Worm (Caenorhabditis elegans): Measurements from ENCODE around the gene clec-234.

clec-234 gene

DNA sequence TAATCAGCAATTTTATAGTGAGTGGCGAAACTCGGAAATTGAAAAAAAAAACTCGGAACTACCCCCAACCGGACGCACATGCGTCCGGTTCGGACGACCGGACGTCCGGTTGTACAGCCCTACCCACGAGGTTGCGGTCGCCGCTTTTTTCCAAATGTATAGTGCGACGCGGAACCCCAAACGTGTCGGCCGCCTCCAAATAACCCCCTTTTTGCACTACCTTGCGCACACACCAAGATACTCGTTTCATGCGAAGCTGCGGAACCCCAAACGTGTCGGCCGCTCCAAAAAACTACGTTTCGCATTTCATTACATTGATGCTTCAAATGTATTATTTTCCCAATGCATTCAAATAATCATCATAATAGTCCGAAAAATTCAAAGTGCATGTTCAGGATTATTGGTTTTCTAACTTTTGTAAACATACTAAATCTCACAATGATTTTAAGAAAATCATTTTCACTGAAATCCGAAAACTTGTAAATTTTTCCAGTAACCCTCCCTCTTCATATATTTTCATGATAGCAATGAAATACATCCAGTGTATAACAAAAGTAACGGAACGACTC, 38.7 kb upstream of the clec-234 start, which contains the start of gene srw-35:
Gene srw-35 (plus strand): TSS at position 519 of the 569 bp plus-strand sequence.
- TF ChIP-seq lin-11 (tag; optimal IDR thresholded peaks at IDR 0.05): no peak
- TF ChIP-seq aly-2 (tag; optimal IDR thresholded peaks at IDR 0.05): no peak
- no peak for TF ChIP-seq lsy-2 (tag; optimal IDR thresholded peaks at IDR 0.05)
- no peak for TF ChIP-seq ztf-4 (tag; optimal IDR thresholded peaks at IDR 0.05)
- TF ChIP-seq sma-3 (GFP tag; optimal IDR thresholded peaks at IDR 0.05): no peak
- no peak for TF ChIP-seq nhr-23 (tag; optimal IDR thresholded peaks at IDR 0.05)
- no peak for TF ChIP-seq mbf-1 (tag; optimal IDR thresholded peaks at IDR 0.05)
- no peak for TF ChIP-seq F13H6.1 (tag; optimal IDR thresholded peaks at IDR 0.05)
- no peak for TF ChIP-seq nhr-12 (tag; optimal IDR thresholded peaks at IDR 0.05)
- no peak for TF ChIP-seq egl-27 (tag; optimal IDR thresholded peaks at IDR 0.05)
- TF ChIP-seq elt-1 (tag; optimal IDR thresholded peaks at IDR 0.05): no peak
- TF ChIP-seq mab-5 (tag; optimal IDR thresholded peaks at IDR 0.05): no peak
- no peak for TF ChIP-seq crh-2 (tag; optimal IDR thresholded peaks at IDR 0.05)
- no peak for TF ChIP-seq ztf-11 (tag; optimal IDR thresholded peaks at IDR 0.05)
- no peak for TF ChIP-seq alr-1 (tag; optimal IDR thresholded peaks at IDR 0.05)
- TF ChIP-seq sem-4 (tag; optimal IDR thresholded peaks at IDR 0.05): no peak

ce11 chrV:16470916-16471315, 37.5 kb upstream of the clec-234 start, which contains the start of gene srh-138:
Gene srh-138 (minus strand): TSS chrV:16471016.
- no peak for TF ChIP-seq C34F6.9 (tag; optimal IDR thresholded peaks at IDR 0.05)
- no peak for TF ChIP-seq nhr-11 (tag; optimal IDR thresholded peaks at IDR 0.05)
- no peak for TF ChIP-seq lsy-2 (tag; optimal IDR thresholded peaks at IDR 0.05)
- TF ChIP-seq ztf-1 (GFP tag; conservative IDR thresholded peaks at IDR 0.05): no peak
- TF ChIP-seq nhr-21 (tag; optimal IDR thresholded peaks at IDR 0.05): no peak
- no peak for TF ChIP-seq ceh-16 (tag; optimal IDR thresholded peaks at IDR 0.05)
- no peak for TF ChIP-seq alr-1 (tag; optimal IDR thresholded peaks at IDR 0.05)
- no peak for TF ChIP-seq mab-5 (tag; optimal IDR thresholded peaks at IDR 0.05)
- TF ChIP-seq lin-13 (GFP tag; optimal IDR thresholded peaks at IDR 0.05): no peak
- TF ChIP-seq fos-1 (tag; optimal IDR thresholded peaks at IDR 0.05): no peak
- TF ChIP-seq mdl-1 (tag; optimal IDR thresholded peaks at IDR 0.05): no peak
- TF ChIP-seq dmd-4 (tag; optimal IDR thresholded peaks at IDR 0.05): no peak

DNA sequence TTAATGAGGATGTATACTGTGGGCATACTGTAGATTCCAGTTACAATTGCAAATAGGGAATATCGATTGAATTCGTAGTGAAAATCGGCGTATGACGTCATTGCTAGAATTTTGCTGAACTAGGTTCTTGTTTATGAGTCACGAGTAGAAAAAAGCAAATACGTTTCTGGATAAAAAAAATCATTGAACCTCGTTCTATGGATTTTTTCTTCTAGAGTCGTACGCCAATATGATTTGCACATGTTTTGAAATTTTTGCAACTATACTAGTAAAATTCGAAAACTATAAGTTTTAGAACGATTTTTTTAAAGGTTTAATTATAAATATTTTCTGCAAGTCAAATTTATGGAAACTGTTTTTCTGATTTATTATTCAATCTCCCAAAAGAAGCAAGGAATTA, 34.5 kb upstream of the clec-234 start, which contains the start of gene sru-44:
Gene sru-44 (minus strand): TSS at position 101 of the 400 bp plus-strand sequence.
- TF ChIP-seq nhr-237 (tag; optimal IDR thresholded peaks at IDR 0.05) (no peak), ztf-1 (GFP tag; conservative IDR thresholded peaks at IDR 0.05) (no peak), mab-5 (tag; optimal IDR thresholded peaks at IDR 0.05) (no peak), ceh-16 (tag; optimal IDR thresholded peaks at IDR 0.05) (no peak), R02D3.7 (tag; optimal IDR thresholded peaks at IDR 0.05) (no peak), ZK546.5 (tag; optimal IDR thresholded peaks at IDR 0.05) (no peak), unc-39 (tag; optimal IDR thresholded peaks at IDR 0.05) (no peak), mbf-1 (tag; optimal IDR thresholded peaks at IDR 0.05) (no peak), blmp-1 (tag; optimal IDR thresholded peaks at IDR 0.05; ENCODE audit: insufficient read depth) (no peak), dmd-4 (tag; optimal IDR thresholded peaks at IDR 0.05) (no peak), C34F6.9 (tag; optimal IDR thresholded peaks at IDR 0.05) (no peak)

DNA sequence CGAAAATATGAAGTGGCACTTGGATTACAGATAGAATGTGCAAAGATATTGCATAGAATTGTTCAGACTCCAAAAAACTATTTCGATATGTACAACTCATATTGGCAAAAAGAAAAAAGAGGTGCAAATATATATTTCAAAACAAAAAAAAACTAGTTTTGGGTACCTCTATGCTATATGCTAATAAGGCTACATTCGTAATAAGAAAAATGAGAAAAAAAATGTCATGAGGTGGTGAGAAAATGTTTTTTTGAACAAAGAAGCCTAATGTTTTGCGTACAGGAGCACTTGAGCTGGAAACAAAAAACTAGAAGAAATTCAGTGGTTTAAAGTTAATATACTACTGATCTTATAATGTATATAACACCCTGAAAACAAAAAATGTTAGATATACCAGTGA, 27.5 kb upstream of the clec-234 start, which contains the start of gene srh-142:
Gene srh-142 (minus strand): TSS at position 101 of the 400 bp plus-strand sequence.
- no peak for TF ChIP-seq gmeb-1 (tag; optimal IDR thresholded peaks at IDR 0.05)
- TF ChIP-seq C34F6.9 (tag; optimal IDR thresholded peaks at IDR 0.05): no peak
- TF ChIP-seq zag-1 (tag; optimal IDR thresholded peaks at IDR 0.05): no peak
- TF ChIP-seq sma-3 (GFP tag; optimal IDR thresholded peaks at IDR 0.05): no peak
- no peak for TF ChIP-seq R02D3.7 (tag; optimal IDR thresholded peaks at IDR 0.05)
- TF ChIP-seq fos-1 (tag; optimal IDR thresholded peaks at IDR 0.05): no peak
- TF ChIP-seq unc-55 (GFP tag; optimal IDR thresholded peaks at IDR 0.05): no peak
- TF ChIP-seq sem-4 (tag; optimal IDR thresholded peaks at IDR 0.05): no peak
- no peak for TF ChIP-seq nhr-77 (tag; optimal IDR thresholded peaks at IDR 0.05)
- TF ChIP-seq dmd-4 (tag; optimal IDR thresholded peaks at IDR 0.05): no peak
- TF ChIP-seq nhr-237 (tag; optimal IDR thresholded peaks at IDR 0.05): no peak
- TF ChIP-seq unc-39 (tag; optimal IDR thresholded peaks at IDR 0.05): no peak
- TF ChIP-seq ceh-82 (tag; optimal IDR thresholded peaks at IDR 0.05): no peak
- TF ChIP-seq Y55F3AM.14 (GFP tag; optimal IDR thresholded peaks at IDR 0.05): no peak
- TF ChIP-seq crh-2 (tag; optimal IDR thresholded peaks at IDR 0.05): no peak
- TF ChIP-seq nhr-25 (tag; optimal IDR thresholded peaks at IDR 0.05): no peak
- TF ChIP-seq nhr-12 (tag; optimal IDR thresholded peaks at IDR 0.05): no peak
